Worm (Caenorhabditis elegans): ENCODE results near the gene ins-32.

- TF ChIP-seq cebp-1 (GFP tag; IDR thresholded peaks at IDR 0.05) (no peak), cebp-1 (tag; optimal IDR thresholded peaks at IDR 0.05) (peak; percentile 53), F37B4.10 (GFP tag; IDR thresholded peaks at IDR 0.05) (no peak), ztf-25 (GFP tag; IDR thresholded peaks at IDR 0.05) (no peak), aptf-2 (GFP tag; conservative IDR thresholded peaks at IDR 0.05) (no peak)
Observed at ce11 chrII:3808104-3808503, 5.0 kb upstream of the ins-32 start, which contains the start of gene F54D10.5.

Data from whole organism, young adult.